Worm (Caenorhabditis elegans): ENCODE results near the gene K01D12.9.
A peak's percentile ranks its signal among the peaks of the same experiment; 100 is the strongest.

The K01D12.9 gene

ce11 chrV:12354193-12354830 lies 50.1 kb downstream of the K01D12.9 start:
- TF ChIP-seq efl-1 (optimal IDR thresholded peaks at IDR 0.05) (no peak), efl-1 (GFP tag; optimal IDR thresholded peaks at IDR 0.05 in 1 of 2) (peak in 1 of 2 experiments; percentile 11), ama-1 (optimal IDR thresholded peaks at IDR 0.05) (peak; percentile 36), ceh-82 (tag; optimal IDR thresholded peaks at IDR 0.05) (no peak), blmp-1 (tag; optimal IDR thresholded peaks at IDR 0.05) (peak; percentile 82), hpl-2 (GFP tag; optimal IDR thresholded peaks at IDR 0.05) (no peak)
